Worm (Caenorhabditis elegans) whole organism, L3 larva: ENCODE results near the gene cyp-33C1.

Experiments used
- ceh-82 ChIP-seq: fragments of 150-350 bp; optimal IDR thresholded peaks from 2 replicates; lab custom pipeline; 2014; ENCODE audit warnings: missing biosample characterization, missing genetic modification characterization
- egl-27 ChIP-seq: sonication (generic microtip); optimal IDR thresholded peaks from 4 replicates; lab custom pipeline; 2017; ENCODE audit warnings: missing biosample characterization, missing genetic modification reagents, missing genetic modification characterization
- fkh-10 ChIP-seq: sonication (generic microtip); optimal IDR thresholded peaks from 2 replicates; lab custom pipeline; 2017; ENCODE audit warnings: missing biosample characterization, missing genetic modification reagents, missing genetic modification characterization
- fos-1 ChIP-seq: fragments of 150-350 bp; optimal IDR thresholded peaks from 2 replicates; lab custom pipeline; 2014; ENCODE audit warnings: missing biosample characterization, missing genetic modification characterization
- pqm-1 ChIP-seq: fragments of 150-350 bp; optimal IDR thresholded peaks from 2 replicates; lab custom pipeline; 2017; ENCODE audit warnings: missing biosample characterization, missing genetic modification characterization, inconsistent platforms
- sea-2 ChIP-seq: fragments of 150-350 bp; sonication (generic microtip); optimal IDR thresholded peaks from 4 replicates; lab custom pipeline; 2014; ENCODE audit warnings: missing biosample characterization, missing genetic modification reagents, missing genetic modification characterization
- unc-62 ChIP-seq: fragments of 150-350 bp; sonication (generic microtip); optimal IDR thresholded peaks from 4 replicates; lab custom pipeline; 2014; ENCODE audit warnings: missing biosample characterization, missing genetic modification reagents, missing genetic modification characterization
- ztf-11 ChIP-seq: fragments of 150-350 bp; optimal IDR thresholded peaks from 2 replicates; lab custom pipeline; 2014; ENCODE audit warnings: missing biosample characterization, missing genetic modification characterization

DNA sequence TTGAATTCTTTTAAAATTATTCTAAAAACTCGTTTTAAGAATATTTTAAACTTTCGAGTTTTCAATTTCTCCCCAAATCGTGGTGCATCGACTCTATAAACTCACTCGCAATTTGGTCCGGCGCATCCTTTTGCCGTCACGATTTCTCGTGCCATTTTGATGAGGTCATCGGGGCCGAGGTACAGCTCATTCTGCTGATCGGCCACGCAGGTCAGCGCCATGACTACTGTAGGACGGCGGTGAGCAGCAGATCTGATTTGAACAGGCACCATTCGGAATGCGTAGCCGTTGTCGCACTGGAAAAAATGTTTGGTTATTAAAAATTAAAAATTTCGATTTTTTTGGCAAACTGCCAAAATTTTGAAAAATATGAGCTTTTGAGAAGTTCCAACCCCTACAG lies 46.6 kb upstream of the cyp-33C1 start:
- no peak for TF ChIP-seq ztf-11 (tag; lab: Kevin White, UChicago)
- no peak for TF ChIP-seq sea-2 (GFP tag; lab: Kevin White, UChicago)
- no peak for TF ChIP-seq ceh-82
- no peak for TF ChIP-seq fkh-10 (GFP tag; lab: Kevin White, UChicago)
- no peak for TF ChIP-seq egl-27 (tag; lab: Kevin White, UChicago)
- TF ChIP-seq pqm-1 (tag; lab: Kevin White, UChicago), result no peak
- no peak for TF ChIP-seq fos-1 (tag; lab: Kevin White, UChicago)
- TF ChIP-seq unc-62 (GFP tag; lab: Kevin White, UChicago), result no peak
